Worm (Caenorhabditis elegans) whole organism, early embryonic: Measurements from ENCODE around the gene T09A5.15.
A peak's percentile ranks its signal among the peaks of the same experiment; 100 is the strongest.

Experiments used
- B0310.2 ChIP-seq: sonication (generic microtip); optimal IDR thresholded peaks from 2 replicates; lab custom pipeline; 2016; ENCODE audit warnings: mild to moderate bottlenecking, missing genetic modification characterization, missing compliant biosample characterization
- F13C5.2 ChIP-seq: sonication (generic microtip); optimal IDR thresholded peaks from 2 replicates; lab custom pipeline; 2017; ENCODE audit warnings: mild to moderate bottlenecking, missing genetic modification characterization, inconsistent platforms, missing compliant biosample characterization
- aly-1 ChIP-seq: sonication (generic microtip); optimal IDR thresholded peaks from 2 replicates; lab custom pipeline; 2016; ENCODE audit warnings: missing genetic modification characterization, missing compliant biosample characterization
- ama-1 ChIP-seq: fragments of 150-350 bp; optimal IDR thresholded peaks from 2 replicates; lab custom pipeline; 2014
- ceh-13 ChIP-seq: fragments of 200-800 bp; sonication (Bioruptor generic); optimal IDR thresholded peaks from 2 replicates; lab custom pipeline; 2018; ENCODE audit warnings: mild to moderate bottlenecking, missing genetic modification characterization, missing compliant biosample characterization
- ceh-36 ChIP-seq: sonication (generic microtip); optimal IDR thresholded peaks from 2 replicates; lab custom pipeline; 2016; ENCODE audit warnings: missing genetic modification characterization, inconsistent platforms, missing compliant biosample characterization
- ets-7 ChIP-seq: sonication (generic microtip); optimal IDR thresholded peaks from 2 replicates; lab custom pipeline; 2016; ENCODE audit warnings: missing genotype, missing genetic modification characterization, missing compliant biosample characterization
- flt-1 ChIP-seq: fragments of 200-800 bp; sonication (Bioruptor generic); IDR thresholded peaks from 2 replicates; pipeline ENCODE4 v1.3.6; 2022; ENCODE audit warnings: missing genetic modification characterization, missing compliant biosample characterization
- hmbx-1 ChIP-seq: sonication (generic microtip); optimal IDR thresholded peaks from 2 replicates; lab custom pipeline; 2016; ENCODE audit warnings: mild to moderate bottlenecking, missing genetic modification characterization, missing compliant biosample characterization
- hmg-4 ChIP-seq: fragments of 200-800 bp; sonication (Bioruptor generic); optimal IDR thresholded peaks from 2 replicates; lab custom pipeline; 2018; ENCODE audit warnings: mild to moderate bottlenecking, missing genetic modification characterization, missing compliant biosample characterization
- hnd-1 ChIP-seq: sonication (generic microtip); optimal IDR thresholded peaks from 2 replicates; lab custom pipeline; 2016; ENCODE audit warnings: missing genetic modification characterization, missing compliant biosample characterization
- pes-1 ChIP-seq: fragments of 200-800 bp; sonication (Bioruptor generic); IDR thresholded peaks from 2 replicates; pipeline ENCODE4 v1.3.6; 2022; ENCODE audit warnings: missing genetic modification reagents, missing genetic modification characterization, missing compliant biosample characterization
- scrt-1 ChIP-seq: fragments of 200-800 bp; sonication (Bioruptor generic); IDR thresholded peaks from 2 replicates; pipeline ENCODE4 v1.3.6; 2022; ENCODE audit warnings: missing genetic modification characterization, missing compliant biosample characterization
- sea-1 ChIP-seq: fragments of 200-800 bp; sonication (Bioruptor generic); conservative IDR thresholded peaks from 2 replicates; pipeline ENCODE4 v1.3.6; 2022; ENCODE audit warnings: missing genetic modification characterization, missing compliant biosample characterization
- tbx-11 ChIP-seq: fragments of 200-800 bp; sonication (Bioruptor generic); IDR thresholded peaks from 2 replicates; pipeline ENCODE4 v1.3.6; 2022; ENCODE audit warnings: missing genetic modification characterization, missing compliant biosample characterization
- tbx-37 ChIP-seq: fragments of 200-800 bp; sonication (Bioruptor generic); conservative IDR thresholded peaks from 2 replicates; pipeline ENCODE4 v1.3.6; 2022; ENCODE audit warnings: missing genetic modification reagents, missing genetic modification characterization, missing compliant biosample characterization
- tra-4 ChIP-seq: sonication (generic microtip); optimal IDR thresholded peaks from 2 replicates; lab custom pipeline; 2017; ENCODE audit warnings: missing genetic modification characterization, missing compliant biosample characterization

Gene T09A5.15

DNA sequence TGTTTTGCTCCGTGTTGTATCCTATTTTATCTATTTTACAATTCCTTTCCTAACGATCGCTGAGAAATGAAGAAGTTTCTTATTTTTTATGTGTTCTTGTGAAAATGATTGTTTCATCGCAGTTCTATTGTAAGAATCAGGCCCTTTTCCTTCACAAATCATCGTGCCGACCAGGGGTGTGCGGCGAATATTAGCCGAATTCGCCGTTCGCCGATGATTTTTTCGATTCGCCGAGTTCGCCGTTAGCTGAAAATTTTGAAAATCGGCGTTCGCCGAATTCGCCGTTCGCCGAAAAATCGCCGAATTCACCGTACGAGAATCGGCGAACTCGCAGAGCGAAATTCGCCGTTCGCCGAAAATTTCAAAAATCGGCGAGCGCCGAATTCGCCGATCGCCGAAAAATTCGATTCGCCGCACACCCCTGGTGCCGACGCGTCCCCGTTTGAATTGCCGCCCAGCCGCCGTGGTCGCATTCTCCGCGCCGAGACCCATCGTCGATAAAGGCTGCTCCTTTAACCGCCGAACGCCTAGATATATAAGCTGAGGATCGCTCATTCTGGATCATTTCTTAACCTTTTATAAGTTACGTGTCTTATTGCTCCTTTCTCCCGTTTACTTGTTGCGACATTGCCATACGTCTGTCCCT lies 5.8 kb downstream of the T09A5.15 start:
- TF ChIP-seq tra-4 (tag; lab: Kevin White, UChicago) (no peak), F13C5.2 (tag; lab: Kevin White, UChicago) (no peak), ama-1 (lab: Kevin White, UChicago) (no peak), tbx-11 (GFP tag; lab: Robert Waterston, UW) (no peak), scrt-1 (GFP tag; lab: Robert Waterston, UW) (no peak), pes-1 (GFP tag; lab: Robert Waterston, UW) (peak; percentile 57; the same call in 1 of the 2 replicates), hnd-1 (tag; lab: Kevin White, UChicago) (no peak), tbx-37 (GFP tag; lab: Robert Waterston, UW) (no peak), ceh-13 (GFP tag; lab: Kevin White, UChicago) (no peak)

DNA sequence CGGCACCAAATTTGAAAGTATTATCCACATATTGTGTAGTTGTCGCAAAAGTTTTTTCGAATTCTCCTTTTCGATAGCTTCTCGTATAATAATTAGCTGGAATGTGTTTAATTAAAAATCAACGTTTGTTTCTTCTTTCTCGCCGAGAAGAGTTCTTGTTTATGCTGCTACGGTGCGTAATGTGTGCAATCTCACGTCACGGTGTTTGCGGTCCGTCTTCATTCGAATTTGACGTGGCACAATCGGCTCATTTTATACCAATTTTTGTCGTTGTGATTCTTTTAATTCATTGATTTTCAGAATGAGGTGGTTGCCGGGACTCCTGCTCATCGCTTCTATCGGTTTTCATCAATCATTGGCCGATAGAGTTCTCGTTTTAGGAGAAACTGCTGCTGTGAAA lies 6.4 kb downstream of the T09A5.15 start, which contains the start of gene ostb-1:
TSS of gene ostb-1 (plus strand) at position 301 of the 400 bp plus-strand sequence.
- TF ChIP-seq tbx-37 (GFP tag; lab: Robert Waterston, UW) (no peak), scrt-1 (GFP tag; lab: Robert Waterston, UW) (no peak), tra-4 (tag; lab: Kevin White, UChicago) (no peak), hmg-4 (GFP tag; lab: Kevin White, UChicago) (no peak), B0310.2 (tag; lab: Kevin White, UChicago) (no peak), F13C5.2 (tag; lab: Kevin White, UChicago) (no peak), ets-7 (tag; lab: Kevin White, UChicago) (no peak), hmbx-1 (tag; lab: Kevin White, UChicago) (no peak)

DNA sequence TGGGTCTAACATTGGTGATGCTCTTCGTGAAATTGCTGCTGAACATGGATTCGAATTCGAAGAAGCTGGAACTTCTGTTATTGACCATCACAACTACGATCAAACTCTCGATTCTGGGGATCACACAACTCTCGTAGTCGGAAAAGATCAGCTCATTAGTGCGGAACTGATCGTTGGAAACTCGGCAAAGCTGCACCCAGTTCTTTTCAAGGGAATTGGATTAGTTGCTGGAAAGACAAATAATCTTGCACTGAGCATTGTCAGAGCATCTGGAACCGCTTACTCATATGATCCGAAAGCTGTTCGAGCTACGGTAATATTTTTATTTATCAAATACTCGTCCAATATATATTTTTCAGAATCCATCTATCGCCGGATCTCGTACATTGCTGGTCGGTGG lies 7.1 kb downstream of the T09A5.15 start:
- TF ChIP-seq hnd-1 (tag; lab: Kevin White, UChicago) (no peak), hmg-4 (GFP tag; lab: Kevin White, UChicago) (no peak), ama-1 (lab: Kevin White, UChicago) (no peak), hmbx-1 (tag; lab: Kevin White, UChicago) (no peak), ets-7 (tag; lab: Kevin White, UChicago) (no peak), pes-1 (GFP tag; lab: Robert Waterston, UW) (no peak), tbx-11 (GFP tag; lab: Robert Waterston, UW) (no peak), sea-1 (no peak)

DNA sequence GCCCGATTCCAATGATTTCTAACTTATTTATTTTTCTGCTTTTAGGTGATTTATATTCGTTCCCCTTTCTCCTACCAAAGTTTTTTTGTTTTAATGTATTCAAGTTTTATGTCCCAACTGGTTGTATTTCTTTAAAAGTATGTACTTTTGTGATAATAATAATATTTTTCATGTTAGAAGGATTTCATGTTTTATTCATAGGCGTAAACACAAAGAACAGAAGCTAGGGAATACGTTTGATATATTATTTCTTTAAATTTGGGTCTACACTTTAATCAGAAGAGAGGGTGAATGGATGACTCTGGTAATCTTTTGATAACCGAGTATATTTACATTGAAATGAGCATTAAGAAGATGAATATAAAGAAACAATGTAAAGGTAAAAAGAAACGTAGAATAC lies 8.3 kb downstream of the T09A5.15 start:
- TF ChIP-seq aly-1 (tag; lab: Kevin White, UChicago) (no peak), sea-1 (no peak), ets-7 (tag; lab: Kevin White, UChicago) (no peak), hmbx-1 (tag; lab: Kevin White, UChicago) (no peak)

DNA sequence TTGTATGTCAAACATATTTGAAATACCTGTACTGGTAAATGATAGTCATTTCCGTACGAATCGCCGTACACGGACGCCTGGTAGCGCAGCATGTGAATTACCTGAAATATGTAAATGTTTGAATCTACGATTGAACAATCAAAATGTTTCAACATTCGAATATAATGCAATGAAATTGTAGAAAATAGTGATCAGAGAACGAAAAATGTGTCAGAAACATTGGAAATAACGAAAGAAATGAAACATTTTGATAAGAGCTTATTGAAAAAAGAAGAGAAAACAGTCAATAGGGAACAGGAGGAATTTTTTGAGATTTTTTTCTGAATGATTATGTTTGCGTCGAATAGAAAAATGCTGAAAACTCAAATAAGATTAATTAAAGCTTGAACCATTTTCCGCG lies 12.3 kb downstream of the T09A5.15 start, which contains the start of gene ztf-17:
TSS of gene ztf-17 (minus strand) at position 101 of the 400 bp plus-strand sequence.
- TF ChIP-seq F13C5.2 (tag; lab: Kevin White, UChicago) (no peak), tra-4 (tag; lab: Kevin White, UChicago) (no peak), hmbx-1 (tag; lab: Kevin White, UChicago) (no peak), ceh-36 (tag; lab: Kevin White, UChicago) (no peak), tbx-37 (GFP tag; lab: Robert Waterston, UW) (no peak), aly-1 (tag; lab: Kevin White, UChicago) (no peak), hmg-4 (GFP tag; lab: Kevin White, UChicago) (no peak), sea-1 (no peak), B0310.2 (tag; lab: Kevin White, UChicago) (no peak), pes-1 (GFP tag; lab: Robert Waterston, UW) (no peak), ets-7 (tag; lab: Kevin White, UChicago) (no peak), ama-1 (lab: Kevin White, UChicago) (no peak), ceh-13 (GFP tag; lab: Kevin White, UChicago) (no peak), tbx-11 (GFP tag; lab: Robert Waterston, UW) (no peak), flt-1 (GFP tag; lab: Robert Waterston, UW) (no peak), scrt-1 (GFP tag; lab: Robert Waterston, UW) (no peak), hnd-1 (tag; lab: Kevin White, UChicago) (no peak)

DNA sequence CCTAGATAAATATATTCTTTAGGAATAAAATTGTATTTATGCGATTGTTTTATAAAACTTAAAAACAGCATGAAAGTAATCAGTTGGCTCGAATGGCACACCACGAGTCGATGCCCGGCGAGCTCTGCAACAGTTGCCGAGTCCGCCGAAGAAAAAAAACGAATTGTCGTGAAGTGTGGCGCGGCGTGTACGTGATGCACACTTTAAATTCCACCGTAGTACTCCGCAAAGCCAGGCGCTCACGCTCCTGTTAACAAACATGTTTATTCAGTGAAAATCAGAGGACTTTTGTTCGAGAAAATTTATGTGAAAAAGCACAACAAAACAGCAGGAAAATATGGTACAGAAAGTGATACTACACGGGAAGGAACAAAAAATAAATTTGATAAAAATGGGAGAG lies 12.9 kb downstream of the T09A5.15 start:
- TF ChIP-seq sea-1 (no peak), ets-7 (tag; lab: Kevin White, UChicago) (no peak), scrt-1 (GFP tag; lab: Robert Waterston, UW) (no peak), hnd-1 (tag; lab: Kevin White, UChicago) (no peak), B0310.2 (tag; lab: Kevin White, UChicago) (no peak), tbx-11 (GFP tag; lab: Robert Waterston, UW) (no peak)

DNA sequence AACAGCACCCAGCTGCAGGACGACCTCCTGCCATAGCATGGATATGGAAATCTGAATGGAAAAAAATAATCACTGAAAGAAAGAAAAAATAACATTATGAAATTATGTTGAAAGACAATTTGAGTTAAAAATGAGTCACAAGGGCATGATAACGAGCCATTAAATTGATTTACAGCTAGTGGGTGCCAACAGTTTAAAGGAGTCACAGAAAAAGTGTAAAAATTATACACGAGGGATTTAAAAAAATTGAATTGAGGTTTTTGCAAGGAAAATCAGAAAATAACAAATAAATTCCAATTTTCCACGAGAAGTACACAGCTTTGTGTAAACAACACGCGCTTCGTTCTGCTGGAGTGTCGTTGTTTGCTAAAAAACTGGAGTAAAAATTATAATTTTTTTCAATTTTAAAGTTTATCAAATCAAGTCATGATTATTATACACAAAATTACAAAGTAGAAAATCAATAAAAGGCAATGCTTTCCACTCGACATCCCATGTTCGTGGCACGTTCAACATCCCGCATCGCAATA lies 16.1 kb downstream of the T09A5.15 start, which contains the start of gene T01H3.3:
TSS of gene T01H3.3 (minus strand) at position 51 of the 530 bp plus-strand sequence.
- TF ChIP-seq ceh-36 (tag; lab: Kevin White, UChicago): no peak
- TF ChIP-seq tra-4 (tag; lab: Kevin White, UChicago): no peak
- no peak for TF ChIP-seq hnd-1 (tag; lab: Kevin White, UChicago)
- no peak for TF ChIP-seq pes-1 (GFP tag; lab: Robert Waterston, UW)
- no peak for TF ChIP-seq ets-7 (tag; lab: Kevin White, UChicago)
- TF ChIP-seq scrt-1 (GFP tag; lab: Robert Waterston, UW): no peak
- TF ChIP-seq F13C5.2 (tag; lab: Kevin White, UChicago): no peak
- TF ChIP-seq ceh-13 (GFP tag; lab: Kevin White, UChicago): no peak
- no peak for TF ChIP-seq flt-1 (GFP tag; lab: Robert Waterston, UW)
- no peak for TF ChIP-seq ama-1 (lab: Kevin White, UChicago)
